Worm (Caenorhabditis elegans): ENCODE data around the gene F01F1.2.

Gene F01F1.2

ce11 chrIII:5922236-5922635 is 43.9 kb downstream of the F01F1.2 start:
- no peak for TF ChIP-seq mbf-1 (tag; optimal IDR thresholded peaks at IDR 0.05)
- TF ChIP-seq crh-2 (tag; optimal IDR thresholded peaks at IDR 0.05), result peak; percentile 25
- TF ChIP-seq skn-1 (tag; optimal IDR thresholded peaks at IDR 0.05), result no peak
- TF ChIP-seq egl-27 (tag; optimal IDR thresholded peaks at IDR 0.05), result peak; percentile 6
- TF ChIP-seq ztf-11 (tag; optimal IDR thresholded peaks at IDR 0.05), result no peak
- TF ChIP-seq ceh-16 (tag; optimal IDR thresholded peaks at IDR 0.05), result no peak
- peak; percentile 3 for TF ChIP-seq nhr-129 (tag; optimal IDR thresholded peaks at IDR 0.05)
- no peak for TF ChIP-seq fos-1 (tag; optimal IDR thresholded peaks at IDR 0.05)
- no peak for TF ChIP-seq Y55F3AM.14 (GFP tag; optimal IDR thresholded peaks at IDR 0.05)
- peak; percentile 25 for TF ChIP-seq gmeb-1 (tag; optimal IDR thresholded peaks at IDR 0.05)
- TF ChIP-seq nhr-6 (tag; optimal IDR thresholded peaks at IDR 0.05), result no peak
- TF ChIP-seq blmp-1 (tag; optimal IDR thresholded peaks at IDR 0.05; ENCODE audit: insufficient read depth), result peak; percentile 33
- TF ChIP-seq nhr-12 (tag; optimal IDR thresholded peaks at IDR 0.05), result no peak
- peak; percentile 73 for TF ChIP-seq sma-9 (GFP tag; optimal IDR thresholded peaks at IDR 0.05)
- no peak for TF ChIP-seq sma-9 (tag; optimal IDR thresholded peaks at IDR 0.05)
- TF ChIP-seq nhr-25 (tag; optimal IDR thresholded peaks at IDR 0.05), result peak; percentile 83
- TF ChIP-seq nhr-21 (tag; optimal IDR thresholded peaks at IDR 0.05), result peak; percentile 49
- peak; percentile 59 for TF ChIP-seq sma-3 (GFP tag; optimal IDR thresholded peaks at IDR 0.05)
- no peak for TF ChIP-seq lin-11 (tag; optimal IDR thresholded peaks at IDR 0.05)

DNA sequence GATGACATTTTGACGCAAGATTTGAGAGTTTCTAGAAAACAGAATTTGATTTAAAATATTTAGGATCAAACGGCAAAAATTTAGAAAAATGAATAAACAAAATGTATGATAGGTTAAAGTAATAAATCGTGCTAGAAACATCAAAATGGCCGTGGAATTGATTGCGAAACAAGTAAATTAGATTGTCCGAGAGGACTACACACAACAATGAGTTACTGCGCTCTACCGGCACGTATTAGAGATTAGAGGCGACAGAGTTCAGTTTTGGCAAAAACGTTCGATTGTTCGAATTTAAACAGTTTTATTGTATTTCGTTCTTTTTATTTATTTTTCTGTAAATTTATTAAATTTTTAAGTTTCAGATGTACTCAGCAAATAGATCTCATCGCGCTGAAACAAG is 47.4 kb downstream of the F01F1.2 start, which contains the start of the genes dnc-2 and bcl-7:
Gene dnc-2 (minus strand): TSS at position 33 of the 400 bp plus-strand sequence.
Gene bcl-7 (plus strand): TSS at position 363 of the 400 bp plus-strand sequence.
- TF ChIP-seq fos-1 (tag; optimal IDR thresholded peaks at IDR 0.05) (peak; percentile 27), ZK546.5 (tag; optimal IDR thresholded peaks at IDR 0.05) (no peak), lsy-2 (tag; optimal IDR thresholded peaks at IDR 0.05) (peak; percentile 30 to 79), peb-1 (tag; optimal IDR thresholded peaks at IDR 0.05) (no peak), nhr-6 (tag; optimal IDR thresholded peaks at IDR 0.05) (no peak), R02D3.7 (tag; optimal IDR thresholded peaks at IDR 0.05) (no peak), elt-3 (tag; optimal IDR thresholded peaks at IDR 0.05) (no peak), nhr-129 (tag; optimal IDR thresholded peaks at IDR 0.05) (peak; percentile 36), lin-11 (tag; optimal IDR thresholded peaks at IDR 0.05) (peak; percentile 17), C34F6.9 (tag; optimal IDR thresholded peaks at IDR 0.05) (peak; percentile 85), sma-3 (GFP tag; optimal IDR thresholded peaks at IDR 0.05) (peak; percentile 39), gmeb-1 (tag; optimal IDR thresholded peaks at IDR 0.05) (peak; percentile 47), ceh-82 (tag; optimal IDR thresholded peaks at IDR 0.05) (no peak), crh-2 (tag; optimal IDR thresholded peaks at IDR 0.05) (peak; percentile 54), unc-39 (tag; optimal IDR thresholded peaks at IDR 0.05) (no peak), nhr-25 (tag; optimal IDR thresholded peaks at IDR 0.05) (peak; percentile 60), snpc-4 (tag; optimal IDR thresholded peaks at IDR 0.05) (peak; percentile 32), mdl-1 (tag; optimal IDR thresholded peaks at IDR 0.05) (no peak), Y55F3AM.14 (GFP tag; optimal IDR thresholded peaks at IDR 0.05) (no peak), skn-1 (tag; optimal IDR thresholded peaks at IDR 0.05) (no peak), mab-5 (tag; optimal IDR thresholded peaks at IDR 0.05) (no peak), ama-1 (optimal IDR thresholded peaks at IDR 0.05) (no peak), sem-4 (tag; optimal IDR thresholded peaks at IDR 0.05) (no peak), nhr-237 (tag; optimal IDR thresholded peaks at IDR 0.05) (no peak), lin-39 (tag; optimal IDR thresholded peaks at IDR 0.05) (no peak), F13H6.1 (tag; optimal IDR thresholded peaks at IDR 0.05) (peak; percentile 26), aly-2 (tag; optimal IDR thresholded peaks at IDR 0.05) (no peak), ztf-4 (tag; optimal IDR thresholded peaks at IDR 0.05) (no peak), sma-9 (GFP tag; optimal IDR thresholded peaks at IDR 0.05) (peak; percentile 58), sma-9 (tag; optimal IDR thresholded peaks at IDR 0.05) (no peak), lin-13 (GFP tag; optimal IDR thresholded peaks at IDR 0.05) (peak; percentile 41), unc-55 (GFP tag; optimal IDR thresholded peaks at IDR 0.05) (peak; percentile 84), nhr-21 (tag; optimal IDR thresholded peaks at IDR 0.05) (peak; percentile 38)
